Worm (Caenorhabditis elegans): Measurements from ENCODE around the gene F38E1.10.

DNA sequence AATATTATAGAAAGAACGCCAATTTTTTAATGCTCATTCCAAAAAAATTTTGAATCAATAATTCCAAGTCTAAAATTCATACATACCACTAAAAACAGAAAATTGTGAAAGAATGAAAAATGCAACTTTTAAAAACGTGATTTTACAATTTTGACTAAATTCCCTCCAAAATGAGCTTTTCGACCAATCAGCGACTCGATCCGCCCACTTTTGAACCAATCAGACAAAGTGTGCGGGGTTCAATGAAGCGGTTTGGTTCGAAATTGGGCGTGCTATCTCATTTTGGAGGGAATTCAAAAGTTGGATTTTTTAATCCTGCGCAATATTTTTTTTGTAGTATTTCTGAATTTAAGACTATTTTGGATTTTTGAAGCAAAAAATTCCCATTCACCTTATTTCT is 42.0 kb upstream of the F38E1.10 start:
- no peak for TF ChIP-seq elt-4 (tag; optimal IDR thresholded peaks at IDR 0.05)
- peak; percentile 54 for TF ChIP-seq nfya-1 (tag; optimal IDR thresholded peaks at IDR 0.05)
- no peak for TF ChIP-seq K02D7.2 (tag; optimal IDR thresholded peaks at IDR 0.05)
- no peak for TF ChIP-seq ama-1 (optimal IDR thresholded peaks at IDR 0.05)

Measured in whole organism, late embryonic.